Fruit fly (Drosophila melanogaster) whole organism, embryonic: ENCODE data around the gene CG32299.

Experiments
- Aef1 ChIP-seq: fragments of 200-800 bp; sonication (Bioruptor generic); IDR thresholded peaks from 3 replicates; pipeline ENCODE4 v1.3.6; 2022; ENCODE audit warnings: missing biosample characterization, missing genetic modification characterization
- Atf6 ChIP-seq: fragments of 200-800 bp; sonication (Bioruptor generic); IDR thresholded peaks from 2 replicates; pipeline ENCODE4 v1.3.6; 2022; ENCODE audit warnings: missing biosample characterization, missing genetic modification characterization
- B-H2 ChIP-seq: fragments of 200-800 bp; sonication (Bioruptor generic); optimal IDR thresholded peaks from 2 replicates; lab custom pipeline; 2018; ENCODE audit warnings: missing biosample characterization, mild to moderate bottlenecking, missing genetic modification characterization
- CG10209 ChIP-seq: fragments of 200-800 bp; sonication (Bioruptor generic); optimal IDR thresholded peaks from 3 replicates; lab custom pipeline; 2017; ENCODE audit warnings: missing biosample characterization, mild to moderate bottlenecking, missing genetic modification characterization, missing genetic modification reagents
- CG10267 ChIP-seq: fragments of 200-800 bp; sonication (Bioruptor generic); optimal IDR thresholded peaks from 2 replicates; lab custom pipeline; 2018; ENCODE audit warnings: missing biosample characterization, mild to moderate bottlenecking, missing genetic modification characterization, moderate library complexity
- CG10543 ChIP-seq: fragments of 200-800 bp; sonication (Bioruptor generic); optimal IDR thresholded peaks from 3 replicates; lab custom pipeline; 2017; ENCODE audit warnings: missing biosample characterization, mild to moderate bottlenecking, missing genetic modification characterization, moderate library complexity
- CG10565 ChIP-seq: fragments of 200-800 bp; sonication (Bioruptor generic); optimal IDR thresholded peaks from 3 replicates; lab custom pipeline; 2016; ENCODE audit warnings: missing biosample characterization, mild to moderate bottlenecking, missing genetic modification characterization
- CG11093 ChIP-seq: fragments of 200-800 bp; sonication (Bioruptor generic); IDR thresholded peaks from 3 replicates; pipeline ENCODE4 v1.3.6; 2022; ENCODE audit warnings: missing biosample characterization, missing genetic modification characterization
- CG11695 ChIP-seq: fragments of 200-800 bp; sonication (Bioruptor generic); IDR thresholded peaks from 3 replicates; pipeline ENCODE4 v1.3.6; 2022; ENCODE audit warnings: missing biosample characterization, missing genetic modification characterization
- CG12219 ChIP-seq: fragments of 200-800 bp; sonication (Bioruptor generic); optimal IDR thresholded peaks from 3 replicates; lab custom pipeline; 2018; ENCODE audit warnings: missing biosample characterization, mild to moderate bottlenecking, missing genetic modification characterization
- CG12236 ChIP-seq: fragments of 200-800 bp; sonication (Bioruptor generic); optimal IDR thresholded peaks from 2 replicates; lab custom pipeline; 2016; ENCODE audit warnings: missing biosample characterization, missing genetic modification characterization
- CG14014 ChIP-seq: fragments of 200-800 bp; sonication (Bioruptor generic); IDR thresholded peaks from 2 replicates; pipeline ENCODE4 v1.3.6; 2022; ENCODE audit warnings: missing biosample characterization, missing genetic modification characterization
- CG17328 ChIP-seq: fragments of 200-800 bp; sonication (Bioruptor generic); IDR thresholded peaks from 2 replicates; pipeline ENCODE4 v1.3.6; 2022; ENCODE audit warnings: missing biosample characterization, missing genetic modification characterization
- CG17359 ChIP-seq: fragments of 200-800 bp; sonication (Bioruptor generic); optimal IDR thresholded peaks from 3 replicates; lab custom pipeline; 2018; ENCODE audit warnings: missing biosample characterization, mild to moderate bottlenecking, missing genetic modification characterization, moderate library complexity
- CG18262 ChIP-seq: fragments of 200-800 bp; optimal IDR thresholded peaks from 3 replicates; lab custom pipeline; 2019; ENCODE audit warnings: missing biosample characterization, mild to moderate bottlenecking, missing genetic modification characterization, moderate library complexity
- CG18619 ChIP-seq: fragments of 200-800 bp; sonication (Bioruptor generic); optimal IDR thresholded peaks from 3 replicates; lab custom pipeline; 2017; ENCODE audit warnings: missing biosample characterization, mild to moderate bottlenecking, missing genetic modification characterization
- CG30020 ChIP-seq: fragments of 200-800 bp; optimal IDR thresholded peaks from 2 replicates; lab custom pipeline; 2019; ENCODE audit warnings: missing biosample characterization, mild to moderate bottlenecking, missing genetic modification characterization, moderate library complexity
- CG31441 ChIP-seq: fragments of 200-800 bp; sonication (Bioruptor generic); IDR thresholded peaks from 2 replicates; pipeline ENCODE4 v1.3.6; 2022; ENCODE audit warnings: missing biosample characterization, missing genetic modification characterization
- CG3995 ChIP-seq: fragments of 200-800 bp; sonication (Bioruptor generic); optimal IDR thresholded peaks from 3 replicates; lab custom pipeline; 2016; ENCODE audit warnings: missing biosample characterization, missing genetic modification characterization
- CG5180 ChIP-seq: fragments of 200-800 bp; sonication (Bioruptor generic); optimal IDR thresholded peaks from 3 replicates; lab custom pipeline; 2017; ENCODE audit warnings: missing biosample characterization, missing genetic modification characterization, mild to moderate bottlenecking, moderate library complexity, missing genetic modification reagents
- CG7357 ChIP-seq: fragments of 200-800 bp; sonication (Bioruptor generic); IDR thresholded peaks from 3 replicates; pipeline ENCODE4 v1.3.6; 2022; ENCODE audit warnings: missing biosample characterization, missing genetic modification characterization
- CG7987 ChIP-seq: fragments of 200-800 bp; sonication (Bioruptor generic); optimal IDR thresholded peaks from 2 replicates; lab custom pipeline; 2018; ENCODE audit warnings: missing biosample characterization, mild to moderate bottlenecking, missing genetic modification characterization, moderate library complexity
- CG8944 ChIP-seq: fragments of 200-800 bp; sonication (Bioruptor generic); optimal IDR thresholded peaks from 3 replicates; lab custom pipeline; 2016; ENCODE audit warnings: missing biosample characterization, missing genetic modification characterization
- CG9797 ChIP-seq: fragments of 200-800 bp; sonication (Bioruptor generic); optimal IDR thresholded peaks from 3 replicates; lab custom pipeline; 2018; ENCODE audit warnings: missing biosample characterization, mild to moderate bottlenecking, missing genetic modification characterization
- CoRest ChIP-seq: fragments of 200-800 bp; sonication (Bioruptor generic); optimal IDR thresholded peaks from 3 replicates; lab custom pipeline; 2018; ENCODE audit warnings: missing biosample characterization, mild to moderate bottlenecking, missing genetic modification characterization, moderate library complexity
- Dip3 ChIP-seq: fragments of 200-800 bp; sonication (Bioruptor generic); optimal IDR thresholded peaks from 3 replicates; lab custom pipeline; 2016; ENCODE audit warnings: missing biosample characterization, missing genetic modification characterization
- E2f1 ChIP-seq: fragments of 200-800 bp; sonication (Bioruptor generic); IDR thresholded peaks from 2 replicates; pipeline ENCODE4 v1.3.6; 2022; ENCODE audit warnings: missing biosample characterization, missing genetic modification characterization
- HHEX ChIP-seq: fragments of 200-800 bp; sonication (Bioruptor generic); optimal IDR thresholded peaks from 3 replicates; lab custom pipeline; 2017; ENCODE audit warnings: missing biosample characterization, mild to moderate bottlenecking, missing genetic modification characterization, missing genetic modification reagents
- Hmr ChIP-seq: fragments of 200-800 bp; sonication (Bioruptor generic); optimal IDR thresholded peaks from 3 replicates; lab custom pipeline; 2017; ENCODE audit warnings: mild to moderate bottlenecking, missing biosample characterization, missing genetic modification reagents, missing genetic modification characterization
- Hsf ChIP-seq: fragments of 200-800 bp; sonication (Bioruptor generic); optimal IDR thresholded peaks from 3 replicates; lab custom pipeline; 2016; ENCODE audit warnings: missing biosample characterization, missing genetic modification characterization
- Max ChIP-seq: fragments of 200-800 bp; sonication (Bioruptor generic); optimal IDR thresholded peaks from 2 replicates; lab custom pipeline; 2016; ENCODE audit warnings: missing biosample characterization, mild to moderate bottlenecking, missing genetic modification characterization
- Nf-YC ChIP-seq: fragments of 200-800 bp; optimal IDR thresholded peaks from 3 replicates; lab custom pipeline; 2019; ENCODE audit warnings: missing biosample characterization, mild to moderate bottlenecking, missing genetic modification characterization, moderate library complexity
- NfI ChIP-seq: fragments of 200-800 bp; sonication (Bioruptor generic); optimal IDR thresholded peaks from 3 replicates; lab custom pipeline; 2018; ENCODE audit warnings: missing biosample characterization, mild to moderate bottlenecking, missing genetic modification characterization, moderate library complexity
- Pdp1 ChIP-seq, 2 experiments: fragments of 200-800 bp; sonication (Bioruptor generic); optimal IDR thresholded peaks; 3 replicates each; lab custom pipeline; 2016; ENCODE audit warnings: missing biosample characterization in 2 of 2, missing genetic modification characterization in 2 of 2, mild to moderate bottlenecking in 1 of 2, moderate library complexity in 1 of 2
- Sox100B ChIP-seq: fragments of 200-800 bp; sonication (Bioruptor generic); optimal IDR thresholded peaks from 3 replicates; lab custom pipeline; 2018; ENCODE audit warnings: missing biosample characterization, mild to moderate bottlenecking, missing genetic modification characterization
- Xrp1 ChIP-seq: fragments of 200-800 bp; sonication (Bioruptor generic); IDR thresholded peaks from 2 replicates; pipeline ENCODE4 v1.3.6; 2022; ENCODE audit warnings: missing biosample characterization, missing genetic modification characterization
- YL-1 ChIP-seq: fragments of 200-800 bp; sonication (Bioruptor generic); optimal IDR thresholded peaks from 3 replicates; lab custom pipeline; 2017; ENCODE audit warnings: missing biosample characterization, mild to moderate bottlenecking, missing genetic modification characterization
- bcd ChIP-seq: fragments of 200-800 bp; sonication (Bioruptor generic); optimal IDR thresholded peaks from 2 replicates; lab custom pipeline; 2017; ENCODE audit warnings: missing biosample characterization, mild to moderate bottlenecking, missing genetic modification characterization
- cas ChIP-seq: fragments of 200-800 bp; sonication (Bioruptor generic); IDR thresholded peaks from 2 replicates; pipeline ENCODE4 v1.3.6; 2022; ENCODE audit warnings: missing biosample characterization, missing genetic modification characterization
- dati ChIP-seq: fragments of 200-800 bp; sonication (Bioruptor generic); IDR thresholded peaks from 2 replicates; pipeline ENCODE4 v1.3.6; 2022; ENCODE audit warnings: missing biosample characterization, missing genetic modification characterization
- dysf ChIP-seq: fragments of 200-800 bp; sonication (Bioruptor generic); IDR thresholded peaks from 3 replicates; pipeline ENCODE4 v1.3.6; 2022; ENCODE audit warnings: missing biosample characterization, missing genetic modification characterization
- esg ChIP-seq: fragments of 200-800 bp; sonication (Bioruptor generic); conservative IDR thresholded peaks from 2 replicates; pipeline ENCODE4 v1.3.6; 2022; ENCODE audit warnings: missing biosample characterization, missing genetic modification characterization
- exex ChIP-seq: fragments of 200-800 bp; sonication (Bioruptor generic); optimal IDR thresholded peaks from 4 replicates; lab custom pipeline; 2018; ENCODE audit warnings: missing biosample characterization, mild to moderate bottlenecking, missing genetic modification characterization, moderate library complexity
- gt ChIP-seq: fragments of 200-800 bp; sonication (Bioruptor generic); IDR thresholded peaks from 2 replicates; pipeline ENCODE4 v1.3.6; 2022; ENCODE audit warnings: missing biosample characterization, missing genetic modification characterization
- inv ChIP-seq: fragments of 200-800 bp; sonication (Bioruptor generic); IDR thresholded peaks from 2 replicates; pipeline ENCODE4 v1.3.6; 2022; ENCODE audit warnings: missing biosample characterization, missing genetic modification characterization; ENCODE audit not compliant: partially characterized antibody
- maf-S ChIP-seq: fragments of 200-800 bp; sonication (Bioruptor generic); optimal IDR thresholded peaks from 2 replicates; lab custom pipeline; 2016; ENCODE audit warnings: missing biosample characterization, missing genetic modification characterization
- nom ChIP-seq: fragments of 200-800 bp; sonication (Bioruptor generic); optimal IDR thresholded peaks from 2 replicates; lab custom pipeline; 2017; ENCODE audit warnings: missing biosample characterization, missing genetic modification characterization, mild to moderate bottlenecking, moderate library complexity, missing genetic modification reagents
- ro ChIP-seq: fragments of 200-800 bp; sonication (Bioruptor generic); IDR thresholded peaks from 2 replicates; pipeline ENCODE4 v1.3.6; 2022; ENCODE audit warnings: missing biosample characterization, missing genetic modification characterization
- tna ChIP-seq: fragments of 200-800 bp; sonication (Bioruptor generic); IDR thresholded peaks from 2 replicates; pipeline ENCODE4 v1.3.6; 2022; ENCODE audit warnings: missing biosample characterization, missing genetic modification characterization; ENCODE audit not compliant: partially characterized antibody
- ttk ChIP-seq: fragments of 200-800 bp; sonication (Bioruptor generic); IDR thresholded peaks from 2 replicates; pipeline ENCODE4 v2.1.2; 2022; ENCODE audit warnings: missing biosample characterization, missing genetic modification characterization

Gene CG32299

DNA sequence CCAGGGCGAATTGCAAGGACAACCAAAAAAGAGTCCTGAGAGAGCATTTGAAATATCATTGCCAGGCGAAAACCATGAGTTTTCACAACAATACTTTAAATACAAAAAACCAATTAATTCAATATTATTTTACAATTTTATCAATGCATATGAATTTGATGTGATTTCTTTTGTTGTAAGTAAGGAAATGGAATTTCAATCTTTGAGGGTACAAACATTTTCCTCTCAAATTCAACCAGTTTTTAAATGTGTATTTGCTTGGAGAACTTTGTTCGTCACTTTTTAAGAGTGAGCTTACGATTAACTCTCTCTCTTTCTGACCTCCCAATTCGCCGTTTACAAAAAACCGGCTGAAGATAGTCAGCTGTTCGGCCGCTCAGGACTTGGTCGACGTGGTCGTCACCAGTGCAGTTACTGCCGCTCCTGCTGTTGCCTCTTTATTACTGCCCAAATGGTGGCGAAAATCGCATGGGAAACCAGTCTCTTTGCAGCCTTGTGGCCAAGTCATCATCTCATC is 20.8 kb upstream of the CG32299 start (continued):
- TF ChIP-seq CG7987 (GFP tag; lab: Kevin White, UChicago) (no peak), NfI (GFP tag; lab: Kevin White, UChicago) (peak; percentile 48), esg (GFP tag; lab: Robert Waterston, UW) (peak; percentile 16; the same call in 1 of the 2 replicates), HHEX (GFP tag; lab: Kevin White, UChicago) (peak; percentile 35), CG11093 (GFP tag; lab: Robert Waterston, UW) (no peak), ro (GFP tag; lab: Robert Waterston, UW) (no peak), CG7357 (GFP tag; lab: Robert Waterston, UW) (no peak), CG18619 (GFP tag; lab: Kevin White, UChicago) (peak; percentile 25), cas (GFP tag; lab: Robert Waterston, UW) (no peak), exex (peak; percentile 33), YL-1 (GFP tag; lab: Kevin White, UChicago) (no peak), CG12236 (no peak), CG10543 (GFP tag; lab: Kevin White, UChicago) (peak; percentile 21), Hmr (GFP tag; lab: Kevin White, UChicago) (peak; percentile 67), CG5180 (no peak), ttk (GFP tag; lab: Robert Waterston, UW) (0 out of 2 replicates have a peak, but pooled peaks have one; percentile 18), CG10565 (GFP tag; lab: Kevin White, UChicago) (no peak), gt (GFP tag; lab: Robert Waterston, UW) (no peak), CG30020 (tag; lab: Kevin White, UChicago) (no peak), Max (no peak), maf-S (GFP tag; lab: Kevin White, UChicago) (no peak), CG10267 (tag; lab: Kevin White, UChicago) (peak; percentile 14), CG3995 (GFP tag; lab: Kevin White, UChicago) (no peak), Pdp1 (GFP tag; optimal IDR thresholded peaks at IDR 0.05; lab: Kevin White, UChicago) (peak in 1 of 2 experiments; percentile 19), Sox100B (peak; percentile 36), CG14014 (GFP tag; lab: Robert Waterston, UW) (0 out of 2 replicates have a peak, but pooled peaks have one; percentile 43), CG12219 (peak; percentile 16), nom (GFP tag; lab: Kevin White, UChicago) (peak; percentile 34), Nf-YC (tag; lab: Kevin White, UChicago) (peak; percentile 19), CG11695 (GFP tag; lab: Robert Waterston, UW) (peak; percentile 57; the same call in 2 of the 3 replicates), CG9797 (GFP tag; lab: Kevin White, UChicago) (no peak), Hsf (peak; percentile 36), Aef1 (GFP tag; lab: Robert Waterston, UW) (peak; percentile 49; the same call in 2 of the 3 replicates), CG17359 (peak; percentile 51), CoRest (tag; lab: Kevin White, UChicago) (peak; percentile 46), dati (GFP tag; lab: Robert Waterston, UW) (no peak), Dip3 (GFP tag; lab: Kevin White, UChicago) (no peak), bcd (GFP tag; lab: Kevin White, UChicago) (peak; percentile 35), CG18262 (tag; lab: Kevin White, UChicago) (no peak), E2f1 (GFP tag; lab: Robert Waterston, UW) (peak; percentile 52), Xrp1 (peak; percentile 36; the same call in 1 of the 2 replicates), inv (no peak), CG8944 (no peak), CG10209 (peak; percentile 14), tna (GFP tag; lab: Robert Waterston, UW) (no peak), B-H2 (peak; percentile 40), dysf (GFP tag; lab: Robert Waterston, UW) (peak; percentile 74; the same call in 2 of the 3 replicates), Atf6 (GFP tag; lab: Robert Waterston, UW) (peak; percentile 73), CG31441 (no peak), CG17328 (GFP tag; lab: Robert Waterston, UW) (peak; percentile 10; the same call in 1 of the 2 replicates)
